Worm (Caenorhabditis elegans): ENCODE data around the gene ZK105.14.

ZK105.14 gene

ce11 chrV:7716034-7716433 is 5.8 kb downstream of the ZK105.14 start, which contains the start of gene ZK105.12:
ZK105.12 (minus strand) TSS chrV:7716134.
- TF ChIP-seq nhr-11 (tag; optimal IDR thresholded peaks at IDR 0.05) = no peak
- no peak for TF ChIP-seq sma-3 (GFP tag; optimal IDR thresholded peaks at IDR 0.05)
- TF ChIP-seq ceh-16 (tag; optimal IDR thresholded peaks at IDR 0.05) = no peak
- TF ChIP-seq sma-9 (GFP tag; optimal IDR thresholded peaks at IDR 0.05) = no peak
- TF ChIP-seq sma-9 (tag; optimal IDR thresholded peaks at IDR 0.05) = no peak
- no peak for TF ChIP-seq nhr-21 (tag; optimal IDR thresholded peaks at IDR 0.05)
- no peak for TF ChIP-seq aly-2 (tag; optimal IDR thresholded peaks at IDR 0.05)
- TF ChIP-seq nhr-25 (tag; optimal IDR thresholded peaks at IDR 0.05) = no peak
- TF ChIP-seq sem-4 (tag; optimal IDR thresholded peaks at IDR 0.05) = no peak
- TF ChIP-seq nhr-237 (tag; optimal IDR thresholded peaks at IDR 0.05) = no peak
- no peak for TF ChIP-seq egl-27 (tag; optimal IDR thresholded peaks at IDR 0.05)
- TF ChIP-seq mab-5 (tag; optimal IDR thresholded peaks at IDR 0.05) = no peak
- no peak for TF ChIP-seq dmd-4 (tag; optimal IDR thresholded peaks at IDR 0.05)
- TF ChIP-seq blmp-1 (tag; optimal IDR thresholded peaks at IDR 0.05; ENCODE audit: insufficient read depth) = no peak
- TF ChIP-seq fos-1 (tag; optimal IDR thresholded peaks at IDR 0.05) = no peak
- no peak for TF ChIP-seq alr-1 (tag; optimal IDR thresholded peaks at IDR 0.05)
- TF ChIP-seq unc-62 (GFP tag; optimal IDR thresholded peaks at IDR 0.05) = no peak
- no peak for TF ChIP-seq C34F6.9 (tag; optimal IDR thresholded peaks at IDR 0.05)

DNA sequence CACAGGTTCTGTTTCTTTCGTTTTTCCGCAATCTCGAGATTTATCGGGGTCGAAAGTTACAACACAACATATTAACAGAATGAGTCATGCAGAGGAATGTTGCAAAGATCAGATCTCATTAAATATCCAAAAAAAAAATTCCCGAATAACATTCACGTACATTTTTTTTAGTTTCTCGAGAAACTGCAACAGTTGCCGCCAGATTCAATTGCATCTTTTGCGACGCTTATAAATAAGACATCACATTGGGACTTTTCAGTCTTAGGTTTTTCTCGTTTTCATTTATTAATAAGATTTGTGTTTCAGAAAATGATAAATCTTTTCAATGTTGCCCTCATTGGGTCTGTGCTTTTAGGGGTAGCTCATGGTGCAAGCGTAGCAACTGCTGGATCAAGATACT is 8.2 kb downstream of the ZK105.14 start, which contains the start of gene ZK105.1:
TSS of gene ZK105.1 (plus strand) at position 301 of the 400 bp plus-strand sequence.
- no peak for TF ChIP-seq lin-11 (tag; optimal IDR thresholded peaks at IDR 0.05)
- no peak for TF ChIP-seq skn-1 (tag; optimal IDR thresholded peaks at IDR 0.05)
- no peak for TF ChIP-seq ama-1 (optimal IDR thresholded peaks at IDR 0.05)
- no peak for TF ChIP-seq nhr-129 (tag; optimal IDR thresholded peaks at IDR 0.05)
- TF ChIP-seq peb-1 (tag; optimal IDR thresholded peaks at IDR 0.05) = no peak
- no peak for TF ChIP-seq nhr-12 (tag; optimal IDR thresholded peaks at IDR 0.05)
- TF ChIP-seq ztf-11 (tag; optimal IDR thresholded peaks at IDR 0.05) = no peak
- TF ChIP-seq nhr-77 (tag; optimal IDR thresholded peaks at IDR 0.05) = no peak
- TF ChIP-seq elt-3 (tag; optimal IDR thresholded peaks at IDR 0.05) = no peak
- no peak for TF ChIP-seq F13H6.1 (tag; optimal IDR thresholded peaks at IDR 0.05)
- TF ChIP-seq fos-1 (tag; optimal IDR thresholded peaks at IDR 0.05) = no peak
- no peak for TF ChIP-seq ceh-16 (tag; optimal IDR thresholded peaks at IDR 0.05)
- no peak for TF ChIP-seq sma-3 (GFP tag; optimal IDR thresholded peaks at IDR 0.05)
- no peak for TF ChIP-seq unc-39 (tag; optimal IDR thresholded peaks at IDR 0.05)
- TF ChIP-seq dmd-4 (tag; optimal IDR thresholded peaks at IDR 0.05) = no peak
- TF ChIP-seq ztf-1 (GFP tag; conservative IDR thresholded peaks at IDR 0.05) = no peak
- TF ChIP-seq lin-39 (tag; optimal IDR thresholded peaks at IDR 0.05) = no peak
- TF ChIP-seq alr-1 (tag; optimal IDR thresholded peaks at IDR 0.05) = no peak
- TF ChIP-seq ztf-4 (tag; optimal IDR thresholded peaks at IDR 0.05) = no peak

- TF ChIP-seq ceh-16 (tag; optimal IDR thresholded peaks at IDR 0.05) (no peak), egl-27 (tag; optimal IDR thresholded peaks at IDR 0.05) (no peak), dmd-4 (tag; optimal IDR thresholded peaks at IDR 0.05) (no peak), nhr-10 (tag; optimal IDR thresholded peaks at IDR 0.05) (no peak), nhr-25 (tag; optimal IDR thresholded peaks at IDR 0.05) (no peak), lsy-2 (tag; optimal IDR thresholded peaks at IDR 0.05) (no peak), crh-2 (tag; optimal IDR thresholded peaks at IDR 0.05) (no peak), gmeb-1 (tag; optimal IDR thresholded peaks at IDR 0.05) (no peak), Y55F3AM.14 (GFP tag; optimal IDR thresholded peaks at IDR 0.05) (no peak), aly-2 (tag; optimal IDR thresholded peaks at IDR 0.05) (no peak)
These were observed 8.8 kb downstream of the ZK105.14 start, which contains the start of gene ZK105.13 for ce11 chrV:7713072-7713471. ZK105.13 (minus strand) TSS chrV:7713172.

DNA sequence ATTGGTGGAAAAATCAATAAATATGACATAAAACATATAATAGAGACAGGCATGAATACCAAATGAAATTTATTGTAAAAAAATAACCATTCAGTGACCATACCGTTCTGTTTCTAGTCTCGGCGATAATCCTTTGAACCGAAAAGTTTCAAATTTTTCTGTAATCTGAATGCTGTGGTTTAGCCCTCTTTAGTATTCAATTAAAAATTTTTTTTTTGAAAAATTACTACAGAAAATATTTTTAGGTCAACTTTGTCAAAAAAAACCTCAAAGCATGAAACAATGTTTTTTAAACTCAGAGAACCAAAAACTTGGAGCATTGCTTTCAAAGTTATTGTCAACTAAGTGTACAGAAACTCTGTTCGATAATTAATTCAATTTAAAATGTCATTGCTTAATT is 13.3 kb downstream of the ZK105.14 start, which contains the start of gene ZK105.11:
TSS of gene ZK105.11 (minus strand) at position 101 of the 400 bp plus-strand sequence.
- TF ChIP-seq mab-5 (tag; optimal IDR thresholded peaks at IDR 0.05) (no peak), sma-9 (GFP tag; optimal IDR thresholded peaks at IDR 0.05) (no peak), sma-9 (tag; optimal IDR thresholded peaks at IDR 0.05) (no peak), unc-39 (tag; optimal IDR thresholded peaks at IDR 0.05) (no peak), aly-2 (tag; optimal IDR thresholded peaks at IDR 0.05) (no peak), lin-39 (tag; optimal IDR thresholded peaks at IDR 0.05) (no peak), peb-1 (tag; optimal IDR thresholded peaks at IDR 0.05) (no peak), nhr-12 (tag; optimal IDR thresholded peaks at IDR 0.05) (no peak), lin-13 (GFP tag; optimal IDR thresholded peaks at IDR 0.05) (no peak), unc-62 (GFP tag; optimal IDR thresholded peaks at IDR 0.05) (no peak), nhr-23 (tag; optimal IDR thresholded peaks at IDR 0.05) (no peak), lin-11 (tag; optimal IDR thresholded peaks at IDR 0.05) (no peak), unc-55 (GFP tag; optimal IDR thresholded peaks at IDR 0.05) (no peak), ztf-4 (tag; optimal IDR thresholded peaks at IDR 0.05) (no peak), ceh-16 (tag; optimal IDR thresholded peaks at IDR 0.05) (no peak), dmd-4 (tag; optimal IDR thresholded peaks at IDR 0.05) (no peak)

All from whole organism, L2 larva.